Fruit fly (Drosophila melanogaster): ENCODE data around the gene Rad60.

The Rad60 gene

DNA sequence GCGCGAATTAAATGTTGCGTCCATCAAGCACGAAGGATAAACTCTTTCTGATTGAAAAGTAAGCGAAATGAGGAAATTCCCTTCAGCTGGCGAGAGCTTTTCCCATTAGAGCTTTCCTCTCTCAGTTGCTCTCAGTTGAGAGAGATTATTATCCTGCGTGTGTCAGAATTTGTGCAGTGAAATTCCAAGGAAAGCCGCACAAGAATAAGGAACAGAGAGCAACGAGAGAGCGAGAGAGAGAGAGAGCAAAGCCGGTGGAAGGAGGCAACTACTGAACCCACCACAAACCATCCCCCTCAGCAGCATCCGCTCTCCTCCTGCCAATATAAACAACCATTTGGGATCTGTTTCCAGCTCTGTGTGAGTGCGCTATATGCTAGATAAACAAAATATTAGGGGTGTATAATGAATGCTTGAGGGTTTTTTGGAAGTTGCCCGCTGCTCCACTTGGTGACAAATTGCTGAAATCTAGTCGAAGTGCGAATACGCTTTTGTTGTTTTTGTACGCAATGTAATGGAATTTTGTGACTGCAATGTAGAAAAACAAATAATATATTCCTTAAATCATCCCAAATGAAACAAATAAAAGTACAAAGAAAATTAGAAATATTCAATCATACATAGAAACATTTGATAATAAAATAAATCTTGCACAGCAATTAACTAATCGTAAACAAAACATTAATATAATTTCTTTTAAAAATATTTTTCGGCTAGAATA is 2.3 kb downstream of the Rad60 start, which contains the start of gene CG4467:
Gene CG4467 (minus strand): TSS at position 51 of the 721 bp plus-strand sequence.
- TF ChIP-seq Ets98B (GFP tag; IDR thresholded peaks at IDR 0.05) (peak; percentile 21; the same call in 1 of the 2 replicates), D1 (tag; optimal IDR thresholded peaks at IDR 0.05) (no peak)

DNA sequence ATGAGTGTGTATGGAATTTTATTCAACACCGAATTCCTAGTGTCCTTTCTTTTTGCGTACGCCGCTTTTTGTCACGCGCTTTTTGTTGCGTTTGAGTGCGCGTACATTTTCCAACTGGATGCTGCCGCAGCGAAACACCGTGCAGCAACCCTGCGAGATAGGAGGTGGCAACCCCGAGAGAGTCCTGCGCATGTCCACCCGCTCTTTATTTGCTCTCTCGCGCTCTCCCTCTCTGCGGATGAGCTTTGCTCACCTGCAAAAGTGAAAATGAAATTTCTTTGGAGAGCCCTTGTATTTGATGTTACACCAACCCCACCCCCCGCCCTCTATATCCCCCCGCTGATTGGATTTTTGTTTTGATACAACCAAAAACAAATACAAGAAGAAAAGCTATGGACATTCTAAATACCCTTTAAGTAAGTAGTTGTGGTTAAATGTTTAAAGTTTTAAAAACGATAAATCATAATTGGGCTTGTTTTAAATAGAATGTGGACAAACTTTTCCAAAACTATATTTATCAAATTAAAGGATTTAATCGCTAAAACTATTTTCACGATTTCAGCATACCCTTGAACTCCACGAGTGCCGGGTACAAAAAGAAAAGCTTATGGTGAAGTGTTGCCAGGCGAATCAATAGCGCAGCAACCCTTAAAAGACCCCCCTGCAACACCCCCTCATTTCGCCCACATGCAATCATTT is 11.2 kb downstream of the Rad60 start:
- peak; percentile 5 for TF ChIP-seq CG15710 (tag; optimal IDR thresholded peaks at IDR 0.05)
- no peak for TF ChIP-seq gl (tag; optimal IDR thresholded peaks at IDR 0.05)
- peak; percentile 56 for TF ChIP-seq CG8159 (tag; optimal IDR thresholded peaks at IDR 0.05)

DNA sequence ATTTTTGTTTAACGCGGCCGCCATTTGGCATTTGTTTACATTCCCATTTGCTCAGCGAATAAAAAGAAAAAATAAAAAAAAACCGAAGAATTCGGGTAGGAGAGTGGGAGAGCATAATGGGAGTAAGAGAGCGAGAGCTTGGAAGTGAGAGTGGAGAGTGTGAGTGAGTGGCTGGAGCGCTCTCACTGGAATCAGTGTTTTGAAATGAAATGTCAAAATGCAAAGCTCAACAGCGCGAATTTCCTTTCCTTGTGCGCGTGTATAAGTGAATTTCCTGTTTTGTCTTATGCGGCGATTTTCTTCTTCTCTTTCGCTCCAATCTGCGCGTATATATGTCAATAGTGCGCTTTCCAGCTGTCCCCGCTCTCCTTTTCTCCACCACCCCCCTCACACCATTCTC is 12.2 kb downstream of the Rad60 start:
- TF ChIP-seq CG9948 (tag; optimal IDR thresholded peaks at IDR 0.05) (no peak), CG32121 (GFP tag; IDR thresholded peaks at IDR 0.05) (no peak), Pif1A (GFP tag; optimal IDR thresholded peaks at IDR 0.05) (no peak)

DNA sequence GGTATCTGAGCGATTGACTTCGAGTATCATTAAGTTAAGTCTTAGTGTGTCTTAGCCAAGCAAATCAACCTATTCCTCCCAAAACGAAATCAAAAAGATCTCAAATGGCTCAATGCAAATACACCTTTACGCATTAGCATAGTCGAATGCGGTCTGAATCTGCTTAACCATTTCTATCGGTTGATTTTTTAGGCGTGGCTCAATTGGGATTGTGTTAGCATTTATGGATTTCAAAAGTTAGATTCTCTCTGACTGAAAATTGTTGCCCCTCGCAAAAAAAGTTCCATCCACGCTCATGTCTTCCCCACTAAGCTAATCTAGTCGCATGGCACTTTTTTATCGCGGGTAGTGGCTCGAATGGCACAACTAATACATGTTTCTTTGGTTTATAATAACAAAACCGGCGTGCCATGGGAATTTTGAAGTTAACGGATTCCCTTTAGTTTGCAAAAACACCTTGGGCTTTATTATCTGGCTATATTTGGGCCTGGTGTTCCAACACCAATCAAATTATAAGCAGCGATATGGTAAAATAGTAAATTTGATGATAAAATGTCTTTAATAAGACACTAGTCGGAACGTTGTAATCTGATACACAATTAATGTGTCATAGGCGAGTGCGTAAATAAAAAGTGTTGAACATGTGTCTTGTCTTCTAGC is 22.5 kb downstream of the Rad60 start:
- TF ChIP-seq CG9948 (tag; optimal IDR thresholded peaks at IDR 0.05), result no peak
- no peak for TF ChIP-seq CG8159 (tag; optimal IDR thresholded peaks at IDR 0.05)
- TF ChIP-seq CG8301 (tag; optimal IDR thresholded peaks at IDR 0.05), result no peak
- no peak for TF ChIP-seq CG32121 (GFP tag; IDR thresholded peaks at IDR 0.05)
- no peak for TF ChIP-seq CG4496 (GFP tag; IDR thresholded peaks at IDR 0.05)
- TF ChIP-seq CG12605 (GFP tag; IDR thresholded peaks at IDR 0.05), result no peak
- TF ChIP-seq Pif1A (GFP tag; optimal IDR thresholded peaks at IDR 0.05), result no peak
- TF ChIP-seq CG34367 (tag; optimal IDR thresholded peaks at IDR 0.05), result no peak
- TF ChIP-seq Pif1B (GFP tag; optimal IDR thresholded peaks at IDR 0.05), result no peak
- TF ChIP-seq D1 (tag; optimal IDR thresholded peaks at IDR 0.05), result no peak
- TF ChIP-seq CG10348 (GFP tag; IDR thresholded peaks at IDR 0.05), result no peak
- no peak for TF ChIP-seq CG13204 (GFP tag; optimal IDR thresholded peaks at IDR 0.05)
- TF ChIP-seq Snoo (tag; optimal IDR thresholded peaks at IDR 0.05), result no peak
- no peak for TF ChIP-seq EcR (GFP tag; optimal IDR thresholded peaks at IDR 0.05)
- no peak for TF ChIP-seq CG14655 (GFP tag; optimal IDR thresholded peaks at IDR 0.05)
- no peak for TF ChIP-seq CG17806 (tag; optimal IDR thresholded peaks at IDR 0.05)
- no peak for TF ChIP-seq CG15710 (tag; optimal IDR thresholded peaks at IDR 0.05)

DNA sequence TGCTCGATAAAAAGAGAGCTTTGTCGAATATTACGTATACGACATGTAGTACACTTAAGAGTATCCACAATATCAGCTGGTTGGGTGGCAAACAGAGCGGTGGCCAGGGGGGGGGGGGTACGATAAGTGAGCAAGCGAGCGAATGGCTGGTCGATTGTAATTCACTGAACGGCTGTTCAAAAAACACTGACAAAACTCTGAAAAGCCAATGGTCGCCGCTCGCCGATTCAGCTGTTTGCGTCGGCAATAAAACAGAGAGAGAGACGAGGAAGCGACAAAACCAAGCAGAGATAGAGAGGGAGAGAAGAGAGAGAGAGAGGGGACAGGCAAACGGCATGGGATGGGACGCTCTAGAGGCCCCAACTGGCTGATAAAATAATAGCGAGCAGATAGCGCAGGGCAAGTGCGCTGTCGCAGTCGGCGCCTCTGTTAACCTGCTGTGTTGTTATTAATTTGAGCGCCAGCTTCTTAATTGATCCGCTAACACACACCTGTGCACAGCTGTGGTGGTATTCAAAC is 24.7 kb downstream of the Rad60 start, which contains the start of gene cnc:
Gene cnc (minus strand): TSS at position 191 of the 519 bp plus-strand sequence.
- TF ChIP-seq Ets98B (GFP tag; IDR thresholded peaks at IDR 0.05) (peak; percentile 67; the same call in 1 of the 2 replicates), CG17806 (tag; optimal IDR thresholded peaks at IDR 0.05) (no peak), gl (tag; optimal IDR thresholded peaks at IDR 0.05) (no peak), CG10348 (GFP tag; IDR thresholded peaks at IDR 0.05) (no peak), CG32121 (GFP tag; IDR thresholded peaks at IDR 0.05) (0 out of 2 replicates have a peak, but pooled peaks have one; percentile 37), CG15710 (tag; optimal IDR thresholded peaks at IDR 0.05) (no peak), CG8301 (tag; optimal IDR thresholded peaks at IDR 0.05) (no peak), rn (GFP tag; IDR thresholded peaks at IDR 0.05) (no peak), CG9948 (tag; optimal IDR thresholded peaks at IDR 0.05) (no peak), CG12605 (GFP tag; IDR thresholded peaks at IDR 0.05) (no peak; the same call in 1 of the 2 replicates), fd96Ca (GFP tag; IDR thresholded peaks at IDR 0.05) (no peak; the same call in 2 of the 3 replicates), CG4496 (GFP tag; IDR thresholded peaks at IDR 0.05) (peak; percentile 69), EcR (GFP tag; optimal IDR thresholded peaks at IDR 0.05) (peak; percentile 84), D1 (tag; optimal IDR thresholded peaks at IDR 0.05) (no peak), Pif1B (GFP tag; optimal IDR thresholded peaks at IDR 0.05) (peak; percentile 30), CG13204 (GFP tag; optimal IDR thresholded peaks at IDR 0.05) (peak; percentile 87), CG8159 (tag; optimal IDR thresholded peaks at IDR 0.05) (no peak), Pif1A (GFP tag; optimal IDR thresholded peaks at IDR 0.05) (peak; percentile 8), CG14655 (GFP tag; optimal IDR thresholded peaks at IDR 0.05) (no peak), CG34367 (tag; optimal IDR thresholded peaks at IDR 0.05) (no peak), Snoo (tag; optimal IDR thresholded peaks at IDR 0.05) (no peak)

DNA sequence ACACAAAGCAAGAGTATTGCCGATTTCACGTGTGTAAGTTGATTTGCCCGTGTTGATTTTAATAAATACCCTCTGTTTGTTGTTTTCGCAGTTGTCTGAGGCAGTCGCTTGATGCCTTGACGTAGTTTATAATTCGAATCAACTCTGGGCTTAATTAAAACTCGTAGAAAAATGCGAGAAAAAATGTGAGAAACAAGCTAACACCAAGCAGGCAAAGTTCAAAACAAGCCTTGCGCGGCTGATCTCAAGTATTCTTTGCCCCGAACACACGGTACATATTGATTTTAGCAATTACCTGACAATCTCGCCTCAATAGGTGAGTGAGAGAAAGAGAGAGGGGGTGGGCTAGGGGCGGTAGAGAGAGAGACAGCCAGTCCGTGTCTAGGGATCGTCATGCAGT is 26.0 kb downstream of the Rad60 start:
- no peak for TF ChIP-seq CG32121 (GFP tag; IDR thresholded peaks at IDR 0.05)
- TF ChIP-seq CG34367 (tag; optimal IDR thresholded peaks at IDR 0.05), result peak; percentile 10
